Fruit fly (Drosophila melanogaster): ENCODE measurements around the gene p38a.

Gene p38a

dm6 chr3R:24141013-24141592 lies 11.0 kb downstream of the p38a start, which contains the start of gene Kal1 (continued):
- TF ChIP-seq Nf-YA (GFP tag; IDR thresholded peaks at IDR 0.05) (peak; percentile 84), dmrt99B (tag; optimal IDR thresholded peaks at IDR 0.05) (peak; percentile 96), stc (GFP tag; IDR thresholded peaks at IDR 0.05) (peak; percentile 95), MESR4 (GFP tag; optimal IDR thresholded peaks at IDR 0.05) (peak; percentile 35), CG10462 (GFP tag; optimal IDR thresholded peaks at IDR 0.05) (peak; percentile 72), CG5953 (GFP tag; IDR thresholded peaks at IDR 0.05) (peak; percentile 87), oc (tag; optimal IDR thresholded peaks at IDR 0.05) (peak; percentile 96), CG9609 (GFP tag; optimal IDR thresholded peaks at IDR 0.05) (no peak), esg (GFP tag; conservative IDR thresholded peaks at IDR 0.05) (peak; percentile 86), CG30403 (GFP tag; optimal IDR thresholded peaks at IDR 0.05) (peak; percentile 88), salm (tag; optimal IDR thresholded peaks at IDR 0.05) (peak; percentile 94), Neu2 (GFP tag; optimal IDR thresholded peaks at IDR 0.05; ENCODE audit: borderline replicate concordance) (no peak), chm (GFP tag; IDR thresholded peaks at IDR 0.05) (peak; percentile 95), CG11695 (GFP tag; IDR thresholded peaks at IDR 0.05) (peak; percentile 95), Oli (tag; optimal IDR thresholded peaks at IDR 0.05) (peak; percentile 95), CG8765 (GFP tag; IDR thresholded peaks at IDR 0.05) (0 out of 2 replicates have a peak, but pooled peaks have one; percentile 34), gcm (GFP tag; optimal IDR thresholded peaks at IDR 0.05) (peak; percentile 95), ATbp (GFP tag; optimal IDR thresholded peaks at IDR 0.05) (peak; percentile 96), pnt (GFP tag; optimal IDR thresholded peaks at IDR 0.05) (no peak), Rx (GFP tag; IDR thresholded peaks at IDR 0.05) (peak; percentile 85), chn (GFP tag; optimal IDR thresholded peaks at IDR 0.05) (peak; percentile 49), CG12104 (GFP tag; optimal IDR thresholded peaks at IDR 0.05) (peak; percentile 80), pzg (GFP tag; optimal IDR thresholded peaks at IDR 0.05) (no peak), CG16863 (GFP tag; optimal IDR thresholded peaks at IDR 0.05) (peak; percentile 45), sens-2 (GFP tag; IDR thresholded peaks at IDR 0.05) (peak; percentile 91), zf30C (GFP tag; optimal IDR thresholded peaks at IDR 0.05) (no peak), aop (GFP tag; IDR thresholded peaks at IDR 0.05) (0 out of 2 replicates have a peak, but pooled peaks have one; percentile 28), dimm (GFP tag; IDR thresholded peaks at IDR 0.05) (peak; percentile 83), CG14014 (GFP tag; IDR thresholded peaks at IDR 0.05) (peak; percentile 83; the same call in 1 of the 2 replicates), CG6683 (GFP tag; optimal IDR thresholded peaks at IDR 0.05) (peak; percentile 85), CG3281 (GFP tag; optimal IDR thresholded peaks at IDR 0.05) (peak; percentile 85), croc (GFP tag; conservative IDR thresholded peaks at IDR 0.05) (peak; percentile 90), cad (GFP tag; optimal IDR thresholded peaks at IDR 0.05) (no peak), Ptx1 (GFP tag; IDR thresholded peaks at IDR 0.05) (peak; percentile 93), dati (GFP tag; IDR thresholded peaks at IDR 0.05) (peak; percentile 51; the same call in 1 of the 2 replicates), tup (GFP tag; optimal IDR thresholded peaks at IDR 0.05) (peak; percentile 56), Elba2 (GFP tag; optimal IDR thresholded peaks at IDR 0.05) (no peak), vvl (GFP tag; IDR thresholded peaks at IDR 0.05) (peak; percentile 98), trem (tag; optimal IDR thresholded peaks at IDR 0.05) (peak; percentile 93), CG6175 (GFP tag; IDR thresholded peaks at IDR 0.05) (peak; percentile 58; the same call in 2 of the 3 replicates), danr (GFP tag; IDR thresholded peaks at IDR 0.05) (peak; percentile 84), CG14441 (GFP tag; IDR thresholded peaks at IDR 0.05) (peak; percentile 90), CG15696 (tag; optimal IDR thresholded peaks at IDR 0.05) (peak; percentile 53), ken (GFP tag; IDR thresholded peaks at IDR 0.05) (peak; percentile 90), CG17361 (GFP tag; IDR thresholded peaks at IDR 0.05) (peak; percentile 90), yki (optimal IDR thresholded peaks at IDR 0.05) (no peak), CG34422 (GFP tag; IDR thresholded peaks at IDR 0.05) (peak; percentile 90), CG42726 (GFP tag; IDR thresholded peaks at IDR 0.05; ENCODE audit: partially characterized antibody) (no peak), Tbp (GFP tag; optimal IDR thresholded peaks at IDR 0.05) (no peak), lov (optimal IDR thresholded peaks at IDR 0.05) (no peak), lov (GFP tag; IDR thresholded peaks at IDR 0.05) (peak; percentile 90), CG4360 (GFP tag; IDR thresholded peaks at IDR 0.05) (peak; percentile 68)
